Fruit fly (Drosophila melanogaster) whole organism, embryonic: ENCODE results near the gene Mkp3.

Experiments
- Abd-B ChIP-seq: fragments of 200-800 bp; sonication (Bioruptor generic); optimal IDR thresholded peaks from 2 replicates; lab custom pipeline; 2018; ENCODE audit warnings: missing biosample characterization, mild to moderate bottlenecking, missing genetic modification characterization, moderate library complexity
- Ada2b ChIP-seq: fragments of 200-800 bp; sonication (Bioruptor generic); IDR thresholded peaks from 2 replicates; pipeline ENCODE4 v1.3.6; 2022; ENCODE audit warnings: missing biosample characterization, missing genetic modification characterization
- BtbVII ChIP-seq: fragments of 200-800 bp; sonication (Bioruptor generic); optimal IDR thresholded peaks from 3 replicates; lab custom pipeline; 2017; ENCODE audit warnings: missing biosample characterization, mild to moderate bottlenecking, missing genetic modification characterization
- CG13775 ChIP-seq: fragments of 200-800 bp; sonication (Bioruptor generic); optimal IDR thresholded peaks from 3 replicates; lab custom pipeline; 2017; ENCODE audit warnings: missing biosample characterization, mild to moderate bottlenecking, missing genetic modification characterization
- CG14860 ChIP-seq: fragments of 200-800 bp; sonication (Bioruptor generic); IDR thresholded peaks from 3 replicates; pipeline ENCODE4 v1.3.6; 2022; ENCODE audit warnings: missing biosample characterization, missing genetic modification characterization; ENCODE audit not compliant: partially characterized antibody
- CG1529 ChIP-seq: fragments of 200-800 bp; sonication (Bioruptor generic); optimal IDR thresholded peaks from 3 replicates; lab custom pipeline; 2018; ENCODE audit warnings: missing biosample characterization, missing genetic modification characterization
- CG17385 ChIP-seq: fragments of 200-800 bp; sonication (Bioruptor generic); optimal IDR thresholded peaks from 3 replicates; lab custom pipeline; 2018; ENCODE audit warnings: missing biosample characterization, mild to moderate bottlenecking, missing genetic modification characterization
- CG17829 ChIP-seq: fragments of 200-800 bp; optimal IDR thresholded peaks from 2 replicates; lab custom pipeline; 2019; ENCODE audit warnings: missing biosample characterization, mild to moderate bottlenecking, missing genetic modification characterization, moderate library complexity
- CG2120 ChIP-seq: fragments of 200-800 bp; sonication (Bioruptor generic); optimal IDR thresholded peaks from 3 replicates; lab custom pipeline; 2016; ENCODE audit warnings: missing biosample characterization, missing genetic modification characterization
- CG2129 ChIP-seq: fragments of 200-800 bp; sonication (Bioruptor generic); IDR thresholded peaks from 2 replicates; pipeline ENCODE4 v1.3.6; 2022; ENCODE audit warnings: missing biosample characterization, missing genetic modification characterization; ENCODE audit not compliant: partially characterized antibody
- CG2678 ChIP-seq: fragments of 200-800 bp; sonication (Bioruptor generic); optimal IDR thresholded peaks from 3 replicates; lab custom pipeline; 2019; ENCODE audit warnings: missing biosample characterization, mild to moderate bottlenecking, missing genetic modification characterization, moderate library complexity
- CG30431 ChIP-seq: fragments of 200-800 bp; sonication (Bioruptor generic); optimal IDR thresholded peaks from 2 replicates; lab custom pipeline; 2017; ENCODE audit warnings: missing biosample characterization, missing genetic modification characterization
- CG32532 ChIP-seq: fragments of 200-800 bp; sonication (Bioruptor generic); IDR thresholded peaks from 2 replicates; pipeline ENCODE4 v1.3.6; 2022; ENCODE audit warnings: missing biosample characterization, missing genetic modification characterization
- CG4282 ChIP-seq: fragments of 200-800 bp; sonication (Bioruptor generic); optimal IDR thresholded peaks from 2 replicates; lab custom pipeline; 2016; ENCODE audit warnings: missing biosample characterization, missing genetic modification characterization
- CG4854 ChIP-seq: fragments of 200-800 bp; sonication (Bioruptor generic); optimal IDR thresholded peaks from 2 replicates; lab custom pipeline; 2016; ENCODE audit warnings: missing biosample characterization, missing genetic modification characterization, inconsistent platforms
- CG7357 ChIP-seq: fragments of 200-800 bp; sonication (Bioruptor generic); IDR thresholded peaks from 3 replicates; pipeline ENCODE4 v1.3.6; 2022; ENCODE audit warnings: missing biosample characterization, missing genetic modification characterization
- CG7786 ChIP-seq: fragments of 200-800 bp; sonication (Bioruptor generic); optimal IDR thresholded peaks from 2 replicates; lab custom pipeline; 2016; ENCODE audit warnings: missing biosample characterization, missing genetic modification characterization
- CG8281 ChIP-seq: fragments of 200-800 bp; sonication (Bioruptor generic); optimal IDR thresholded peaks from 2 replicates; lab custom pipeline; 2018; ENCODE audit warnings: missing biosample characterization, mild to moderate bottlenecking, missing genetic modification characterization, moderate library complexity
- CrebB ChIP-seq: fragments of 200-800 bp; sonication (Bioruptor generic); optimal IDR thresholded peaks from 3 replicates; lab custom pipeline; 2018; ENCODE audit warnings: missing biosample characterization, mild to moderate bottlenecking, missing genetic modification characterization
- Dad ChIP-seq: fragments of 200-800 bp; sonication (Bioruptor generic); optimal IDR thresholded peaks from 3 replicates; lab custom pipeline; 2016; ENCODE audit warnings: missing biosample characterization, missing genetic modification characterization
- Dbx ChIP-seq: fragments of 200-800 bp; sonication (Bioruptor generic); IDR thresholded peaks from 3 replicates; pipeline ENCODE4 v1.3.6; 2022; ENCODE audit warnings: missing biosample characterization, missing genetic modification characterization
- Dek ChIP-seq: fragments of 200-800 bp; sonication (Bioruptor generic); optimal IDR thresholded peaks from 3 replicates; lab custom pipeline; 2019; ENCODE audit warnings: missing biosample characterization, mild to moderate bottlenecking, missing genetic modification characterization, moderate library complexity
- Ets65A ChIP-seq: fragments of 200-800 bp; sonication (Bioruptor generic); peaks from one replicate; lab custom pipeline; 2016; ENCODE audit warnings: missing biosample characterization, missing genetic modification characterization
- Gug ChIP-seq: fragments of 200-800 bp; sonication (Bioruptor generic); IDR thresholded peaks from 4 replicates; pipeline ENCODE4 v1.3.6; 2022; ENCODE audit warnings: missing biosample characterization, missing genetic modification characterization
- Hr39 ChIP-seq: fragments of >200 bp; optimal IDR thresholded peaks from 2 replicates; lab custom pipeline; 2017
- Lhr ChIP-seq: fragments of 200-800 bp; sonication (Bioruptor generic); optimal IDR thresholded peaks from 3 replicates; lab custom pipeline; 2017; ENCODE audit warnings: mild to moderate bottlenecking, missing biosample characterization, missing genetic modification reagents, missing genetic modification characterization
- Med ChIP-seq: fragments of 200-800 bp; sonication (Bioruptor generic); peaks from one replicate; lab custom pipeline; 2016; ENCODE audit warnings: missing biosample characterization, missing genetic modification characterization, mild to moderate bottlenecking, inconsistent platforms, moderate library complexity
- Mrtf ChIP-seq: fragments of 200-800 bp; sonication (Bioruptor generic); IDR thresholded peaks from 3 replicates; pipeline ENCODE4 v1.3.6; 2022; ENCODE audit warnings: missing biosample characterization, missing genetic modification characterization
- NC2β ChIP-seq: fragments of 200-800 bp; sonication (Bioruptor generic); optimal IDR thresholded peaks from 2 replicates; lab custom pipeline; 2016; ENCODE audit warnings: missing biosample characterization, missing genetic modification characterization
- Ptx1 ChIP-seq: fragments of 200-800 bp; sonication (Bioruptor generic); IDR thresholded peaks from 2 replicates; pipeline ENCODE4 v1.3.6; 2022; ENCODE audit warnings: missing biosample characterization, missing genetic modification characterization
- Usf ChIP-seq: fragments of 200-800 bp; sonication (Bioruptor generic); optimal IDR thresholded peaks from 2 replicates; lab custom pipeline; 2017; ENCODE audit warnings: missing genotype, missing biosample characterization, missing genetic modification characterization
- Xbp1 ChIP-seq: fragments of 200-800 bp; sonication (Bioruptor generic); optimal IDR thresholded peaks from 3 replicates; lab custom pipeline; 2016; ENCODE audit warnings: missing biosample characterization, mild to moderate bottlenecking, missing genetic modification characterization
- cad ChIP-seq: fragments of >200 bp; optimal IDR thresholded peaks from 2 replicates; lab custom pipeline; 2017; ENCODE audit warnings: missing biosample characterization, missing genetic modification characterization
- cas ChIP-seq: fragments of 200-800 bp; sonication (Bioruptor generic); IDR thresholded peaks from 2 replicates; pipeline ENCODE4 v1.3.6; 2022; ENCODE audit warnings: missing biosample characterization, missing genetic modification characterization
- chm ChIP-seq: fragments of 200-800 bp; sonication (Bioruptor generic); IDR thresholded peaks from 2 replicates; pipeline ENCODE4 v1.3.6; 2022; ENCODE audit warnings: missing biosample characterization, missing genetic modification characterization
- cwo ChIP-seq: fragments of 200-800 bp; sonication (Bioruptor generic); optimal IDR thresholded peaks from 3 replicates; lab custom pipeline; 2017; ENCODE audit warnings: missing biosample characterization, missing genetic modification characterization, mild to moderate bottlenecking, moderate library complexity, missing genetic modification reagents
- dati ChIP-seq: fragments of 200-800 bp; sonication (Bioruptor generic); IDR thresholded peaks from 2 replicates; pipeline ENCODE4 v1.3.6; 2022; ENCODE audit warnings: missing biosample characterization, missing genetic modification characterization
- dmrt99B ChIP-seq: fragments of 200-800 bp; sonication (Bioruptor generic); optimal IDR thresholded peaks from 2 replicates; lab custom pipeline; 2018; ENCODE audit warnings: missing biosample characterization, mild to moderate bottlenecking, missing genetic modification characterization, moderate library complexity
- eyg ChIP-seq: fragments of 200-800 bp; sonication (Bioruptor generic); optimal IDR thresholded peaks from 3 replicates; lab custom pipeline; 2016; ENCODE audit warnings: missing biosample characterization, missing genetic modification characterization
- gro ChIP-seq: fragments of 200-800 bp; sonication (Bioruptor generic); optimal IDR thresholded peaks from 2 replicates; lab custom pipeline; 2016; ENCODE audit warnings: missing biosample characterization, missing genetic modification characterization
- h ChIP-seq: fragments of >200 bp; optimal IDR thresholded peaks from 2 replicates; lab custom pipeline; 2017
- her ChIP-seq: fragments of 200-800 bp; sonication (Bioruptor generic); optimal IDR thresholded peaks from 2 replicates; lab custom pipeline; 2016; ENCODE audit warnings: missing biosample characterization, missing genetic modification characterization
- ind ChIP-seq: fragments of 200-800 bp; sonication (Bioruptor generic); optimal IDR thresholded peaks from 3 replicates; lab custom pipeline; 2016; ENCODE audit warnings: missing biosample characterization, missing genetic modification characterization
- jing ChIP-seq: fragments of 200-800 bp; sonication (Bioruptor generic); optimal IDR thresholded peaks from 2 replicates; lab custom pipeline; 2018; ENCODE audit warnings: missing biosample characterization, mild to moderate bottlenecking, missing genetic modification characterization
- nerfin-2 ChIP-seq: fragments of 200-800 bp; sonication (Bioruptor generic); IDR thresholded peaks from 2 replicates; pipeline ENCODE4 v1.3.6; 2022; ENCODE audit warnings: missing biosample characterization, missing genetic modification characterization; ENCODE audit not compliant: partially characterized antibody
- pum ChIP-seq: fragments of 200-800 bp; sonication (Bioruptor generic); optimal IDR thresholded peaks from 2 replicates; lab custom pipeline; 2016; ENCODE audit warnings: missing biosample characterization, missing genetic modification characterization
- rib ChIP-seq: fragments of 200-800 bp; sonication (Bioruptor generic); IDR thresholded peaks from 2 replicates; pipeline ENCODE4 v1.3.6; 2022; ENCODE audit warnings: missing biosample characterization, missing genetic modification characterization
- salm ChIP-seq: fragments of 200-800 bp; sonication (Bioruptor generic); optimal IDR thresholded peaks from 2 replicates; lab custom pipeline; 2018; ENCODE audit warnings: missing biosample characterization, mild to moderate bottlenecking, missing genetic modification characterization
- seq ChIP-seq: fragments of 200-800 bp; sonication (Bioruptor generic); IDR thresholded peaks from 2 replicates; pipeline ENCODE4 v1.3.6; 2022; ENCODE audit warnings: missing biosample characterization, missing genetic modification characterization
- slbo ChIP-seq: fragments of 200-800 bp; sonication (Bioruptor generic); IDR thresholded peaks from 2 replicates; pipeline ENCODE4 v1.3.6; 2022; ENCODE audit warnings: missing biosample characterization, missing genetic modification characterization
- sob ChIP-seq: fragments of 200-800 bp; sonication (Bioruptor generic); IDR thresholded peaks from 2 replicates; pipeline ENCODE4 v1.3.6; 2022; ENCODE audit warnings: missing biosample characterization, missing genetic modification characterization
- sqz ChIP-seq: fragments of 200-800 bp; sonication (Bioruptor generic); optimal IDR thresholded peaks from 3 replicates; lab custom pipeline; 2018; ENCODE audit warnings: missing biosample characterization, mild to moderate bottlenecking, missing genetic modification characterization
- tna ChIP-seq: fragments of 200-800 bp; sonication (Bioruptor generic); IDR thresholded peaks from 2 replicates; pipeline ENCODE4 v1.3.6; 2022; ENCODE audit warnings: missing biosample characterization, missing genetic modification characterization; ENCODE audit not compliant: partially characterized antibody
- zen2 ChIP-seq: fragments of 200-800 bp; sonication (Bioruptor generic); IDR thresholded peaks from 3 replicates; pipeline ENCODE4 v1.3.6; 2022; ENCODE audit warnings: missing biosample characterization, missing genetic modification characterization; ENCODE audit not compliant: partially characterized antibody

Gene Mkp3

dm6 chr3L:19027172-19027571, 59.1 kb downstream of the Mkp3 start (continued):
- TF ChIP-seq cas (GFP tag; lab: Robert Waterston, UW) (no peak), dmrt99B (tag; lab: Kevin White, UChicago) (peak; percentile 51), Med (GFP tag; lab: Kevin White, UChicago) (peak; percentile 74), CG1529 (GFP tag; lab: Kevin White, UChicago) (no peak), Lhr (GFP tag; lab: Kevin White, UChicago) (no peak), Ada2b (GFP tag; lab: Robert Waterston, UW) (no peak), CG17385 (GFP tag; lab: Kevin White, UChicago) (peak; percentile 3), rib (GFP tag; lab: Robert Waterston, UW) (no peak), Dad (GFP tag; lab: Kevin White, UChicago) (no peak), her (no peak), CG7357 (peak; percentile 12; the same call in 1 of the 3 replicates), Dbx (GFP tag; lab: Robert Waterston, UW) (no peak), ind (no peak), BtbVII (GFP tag; lab: Kevin White, UChicago) (no peak), sqz (GFP tag; lab: Kevin White, UChicago) (no peak), CG2678 (peak; percentile 31), CG32532 (no peak), CG17829 (tag; lab: Kevin White, UChicago) (no peak), Usf (GFP tag; lab: Kevin White, UChicago) (no peak), CG8281 (tag; lab: Kevin White, UChicago) (no peak), cwo (GFP tag; lab: Kevin White, UChicago) (no peak), pum (GFP tag; lab: Kevin White, UChicago) (no peak), salm (tag; lab: Kevin White, UChicago) (no peak), Ptx1 (GFP tag; lab: Robert Waterston, UW) (no peak), gro (GFP tag; lab: Kevin White, UChicago) (no peak), nerfin-2 (GFP tag; lab: Robert Waterston, UW) (no peak), chm (no peak), zen2 (GFP tag; lab: Robert Waterston, UW) (no peak), CG14860 (no peak), cad (GFP tag; lab: Kevin White, UChicago) (no peak), tna (GFP tag; lab: Robert Waterston, UW) (no peak), sob (GFP tag; lab: Robert Waterston, UW) (no peak), Xbp1 (GFP tag; lab: Kevin White, UChicago) (no peak), Abd-B (GFP tag; lab: Kevin White, UChicago) (no peak), NC2β (GFP tag; lab: Kevin White, UChicago) (no peak), Dek (tag; lab: Kevin White, UChicago) (no peak), Hr39 (lab: Kevin White, UChicago) (no peak), h (lab: Kevin White, UChicago) (no peak), CG7786 (GFP tag; lab: Kevin White, UChicago) (no peak), CG2120 (GFP tag; lab: Kevin White, UChicago) (peak; percentile 38), CG13775 (GFP tag; lab: Kevin White, UChicago) (no peak), seq (GFP tag; lab: Robert Waterston, UW) (no peak), Mrtf (no peak), CG30431 (GFP tag; lab: Kevin White, UChicago) (no peak), slbo (GFP tag; lab: Robert Waterston, UW) (no peak), Ets65A (no peak), CrebB (tag; lab: Kevin White, UChicago) (no peak), eyg (GFP tag; lab: Kevin White, UChicago) (no peak), CG4282 (GFP tag; lab: Kevin White, UChicago) (no peak), jing (GFP tag; lab: Kevin White, UChicago) (no peak), CG4854 (GFP tag; lab: Kevin White, UChicago) (no peak), dati (GFP tag; lab: Robert Waterston, UW) (no peak), Gug (GFP tag; lab: Robert Waterston, UW) (no peak), CG2129 (GFP tag; lab: Robert Waterston, UW) (no peak)
